Fruit fly (Drosophila melanogaster): ENCODE measurements around the gene peng.
A peak's percentile ranks its signal among the peaks of the same experiment; 100 is the strongest.

peng gene

DNA sequence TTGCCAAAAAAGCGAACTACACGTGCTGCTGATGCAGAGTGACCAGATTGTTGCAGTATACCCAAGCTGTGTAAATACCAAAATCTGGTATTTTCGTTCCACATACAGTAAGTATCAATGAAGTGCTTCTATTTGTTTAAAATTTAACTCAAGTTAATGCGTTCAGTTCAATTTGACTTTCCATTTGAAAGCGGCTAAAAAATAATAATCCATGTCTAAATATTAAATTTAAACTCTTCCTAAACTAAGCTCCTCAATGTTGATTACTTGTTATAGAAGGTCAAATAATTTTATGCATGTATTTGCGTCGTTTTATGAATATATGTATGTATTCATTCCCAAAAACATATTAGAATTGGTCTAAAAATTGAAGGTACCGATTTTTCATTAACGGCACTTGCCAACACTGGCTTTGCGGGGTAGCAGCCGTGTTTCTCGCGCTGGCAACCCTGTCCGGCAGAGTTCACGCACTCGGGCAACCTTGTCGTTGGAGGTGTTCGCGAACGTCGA lies at the start of gene peng, which contains the start of gene sol:
peng (minus strand) TSS at position 44 of the 510 bp plus-strand sequence.
sol (plus strand) TSS at position 481 of the 510 bp plus-strand sequence.
- TF ChIP-seq pan (optimal IDR thresholded peaks at IDR 0.05) (no peak), Mio (GFP tag; optimal IDR thresholded peaks at IDR 0.05) (no peak), lola (GFP tag; optimal IDR thresholded peaks at IDR 0.05) (no peak), CrebA (GFP tag; optimal IDR thresholded peaks at IDR 0.05; ENCODE audit: borderline replicate concordance) (no peak), fru (GFP tag; optimal IDR thresholded peaks at IDR 0.05) (peak; percentile 71), ey (GFP tag; optimal IDR thresholded peaks at IDR 0.05) (peak; percentile 68), CG9705 (GFP tag; optimal IDR thresholded peaks at IDR 0.05) (peak; percentile 53), Dif (GFP tag; optimal IDR thresholded peaks at IDR 0.05; ENCODE audit: partially characterized antibody) (no peak), Abd-B (GFP tag; optimal IDR thresholded peaks at IDR 0.05) (no peak), br (GFP tag; optimal IDR thresholded peaks at IDR 0.05) (peak; percentile 68), Jra (GFP tag; optimal IDR thresholded peaks at IDR 0.05) (no peak), sv (GFP tag; optimal IDR thresholded peaks at IDR 0.05) (peak; percentile 71), Sp1 (GFP tag; optimal IDR thresholded peaks at IDR 0.05) (peak; percentile 70), brk (GFP tag; optimal IDR thresholded peaks at IDR 0.05) (no peak), foxo (GFP tag; optimal IDR thresholded peaks at IDR 0.05) (peak in 1 of 2 experiments; percentile 81), Rel (GFP tag; optimal IDR thresholded peaks at IDR 0.05) (no peak), Rel (tag; optimal IDR thresholded peaks at IDR 0.05) (peak; percentile 26), jim (GFP tag; optimal IDR thresholded peaks at IDR 0.05) (no peak), Hr83 (GFP tag; optimal IDR thresholded peaks at IDR 0.05; ENCODE audit: poor library complexity, severe bottlenecking) (no peak), N (GFP tag; optimal IDR thresholded peaks at IDR 0.05) (no peak), dl (GFP tag; optimal IDR thresholded peaks at IDR 0.05; ENCODE audit: insufficient read depth in 1 of 2, partially characterized antibody in 2 of 2) (no peak), woc (GFP tag; optimal IDR thresholded peaks at IDR 0.05) (peak; percentile 78), HLH106 (tag; optimal IDR thresholded peaks at IDR 0.05) (peak; percentile 74), psq (GFP tag; optimal IDR thresholded peaks at IDR 0.05) (peak; percentile 56), GATAd (GFP tag; optimal IDR thresholded peaks at IDR 0.05) (no peak), Hr78 (GFP tag; optimal IDR thresholded peaks at IDR 0.05) (no peak), sage (GFP tag; optimal IDR thresholded peaks at IDR 0.05) (no peak), Vsx2 (GFP tag; optimal IDR thresholded peaks at IDR 0.05; ENCODE audit: partially characterized antibody) (no peak), dmrt93B (GFP tag; optimal IDR thresholded peaks at IDR 0.05) (no peak), h (GFP tag; optimal IDR thresholded peaks at IDR 0.05) (peak; percentile 77), Myc (optimal IDR thresholded peaks at IDR 0.05) (peak; percentile 61), dsf (GFP tag; optimal IDR thresholded peaks at IDR 0.05; ENCODE audit: borderline replicate concordance) (no peak), CG32264 (GFP tag; optimal IDR thresholded peaks at IDR 0.05) (peak; percentile 3), OdsH (GFP tag; optimal IDR thresholded peaks at IDR 0.05) (peak; percentile 65), Dfd (GFP tag; optimal IDR thresholded peaks at IDR 0.05) (no peak), usp (GFP tag; optimal IDR thresholded peaks at IDR 0.05) (no peak), rgr (GFP tag; optimal IDR thresholded peaks at IDR 0.05) (peak; percentile 74), tai (GFP tag; optimal IDR thresholded peaks at IDR 0.05) (no peak), Hnf4 (GFP tag; optimal IDR thresholded peaks at IDR 0.05) (no peak)

DNA sequence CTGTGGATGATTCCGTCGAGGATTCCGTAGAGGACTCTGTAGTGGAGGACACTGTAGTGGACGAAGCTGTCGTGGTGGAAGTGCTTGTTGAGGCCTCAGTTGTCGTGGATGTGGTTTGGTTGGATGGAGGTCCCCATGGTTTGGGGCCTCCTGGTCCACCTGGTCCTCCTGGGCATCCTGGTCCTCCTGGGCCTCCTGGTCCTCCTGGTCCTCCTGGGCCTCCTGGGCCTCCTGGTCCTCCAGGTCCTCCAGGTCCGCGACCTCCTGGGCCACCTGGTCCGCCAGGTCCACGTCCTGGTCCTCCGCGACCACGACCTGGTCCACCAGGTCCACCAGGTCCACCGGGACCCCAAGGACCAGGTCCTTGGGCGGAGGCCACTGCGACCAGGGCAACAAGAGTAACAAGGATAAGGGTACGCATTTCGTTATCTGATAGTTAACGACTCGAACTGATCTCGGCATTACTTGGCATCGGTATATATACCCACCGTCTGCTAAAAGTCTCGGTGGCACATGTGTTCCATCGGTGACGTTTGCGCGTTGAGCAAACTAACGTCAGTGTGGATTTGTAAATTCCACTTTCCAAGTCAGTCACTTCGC lies 47.3 kb upstream of the peng start, which contains the start of gene lcs:
lcs (minus strand) TSS at position 457 of the 600 bp plus-strand sequence.
- TF ChIP-seq Dfd (GFP tag; optimal IDR thresholded peaks at IDR 0.05) (peak; percentile 99), sage (GFP tag; optimal IDR thresholded peaks at IDR 0.05) (no peak)

- TF ChIP-seq sv (GFP tag; optimal IDR thresholded peaks at IDR 0.05) (no peak), HLH106 (tag; optimal IDR thresholded peaks at IDR 0.05) (no peak)
Measured at dm6 chrX:21388734-21389133, 39.1 kb upstream of the peng start, which contains the start of gene mst. Gene mst (plus strand): TSS chrX:21388977.

Measured in whole organism, wandering third instar larva.